Worm (Caenorhabditis elegans): ENCODE results near the gene ugt-29.

ugt-29 gene

DNA sequence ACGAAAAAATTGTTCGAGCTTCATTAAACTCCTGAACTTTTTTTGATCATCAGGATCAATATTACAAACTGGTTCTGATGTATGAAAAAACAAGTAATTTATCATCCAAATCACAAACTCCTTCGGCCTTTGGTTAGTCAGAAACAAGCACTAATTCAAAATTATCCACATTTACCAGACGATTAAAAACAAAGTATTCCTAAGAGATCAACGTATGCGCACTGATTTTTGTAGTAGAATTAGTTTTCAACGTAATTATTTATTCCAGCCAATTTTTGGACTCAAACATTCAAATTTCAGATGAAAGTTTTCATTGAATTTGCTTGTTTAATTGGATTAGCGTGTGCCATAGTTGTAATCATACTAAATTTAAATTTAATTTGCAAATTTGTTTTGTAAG, 7.5 kb upstream of the ugt-29 start, which contains the start of gene srbc-38:
srbc-38 (plus strand) TSS at position 301 of the 400 bp plus-strand sequence.
- no peak for TF ChIP-seq dsc-1 (tag; optimal IDR thresholded peaks at IDR 0.05)
- no peak for TF ChIP-seq ceh-82 (tag; optimal IDR thresholded peaks at IDR 0.05)
- TF ChIP-seq nhr-90 (tag; optimal IDR thresholded peaks at IDR 0.05; ENCODE audit: poor library complexity) = no peak
- no peak for TF ChIP-seq dpl-1 (GFP tag; optimal IDR thresholded peaks at IDR 0.05)
- no peak for TF ChIP-seq ceh-90 (tag; optimal IDR thresholded peaks at IDR 0.05)
- no peak for TF ChIP-seq lin-35 (GFP tag; optimal IDR thresholded peaks at IDR 0.05)
- no peak for TF ChIP-seq pag-3 (tag; optimal IDR thresholded peaks at IDR 0.05; ENCODE audit: borderline replicate concordance, insufficient read depth)
- TF ChIP-seq grh-1 (GFP tag; IDR thresholded peaks at IDR 0.05) = no peak
- no peak for TF ChIP-seq efl-3 (GFP tag; optimal IDR thresholded peaks at IDR 0.05)
- TF ChIP-seq snu-23 (GFP tag; optimal IDR thresholded peaks at IDR 0.05) = no peak
- no peak for TF ChIP-seq F16B12.6 (tag; optimal IDR thresholded peaks at IDR 0.05)
- TF ChIP-seq C04F5.9 (tag; optimal IDR thresholded peaks at IDR 0.05) = no peak
- no peak for TF ChIP-seq hlh-4 (tag; optimal IDR thresholded peaks at IDR 0.05)
- TF ChIP-seq egl-13 (tag; optimal IDR thresholded peaks at IDR 0.05) = no peak
- TF ChIP-seq zip-4 (GFP tag; optimal IDR thresholded peaks at IDR 0.05) = no peak
- TF ChIP-seq unc-130 (tag; optimal IDR thresholded peaks at IDR 0.05) = no peak
- TF ChIP-seq mep-1 (tag; optimal IDR thresholded peaks at IDR 0.05) = no peak

DNA sequence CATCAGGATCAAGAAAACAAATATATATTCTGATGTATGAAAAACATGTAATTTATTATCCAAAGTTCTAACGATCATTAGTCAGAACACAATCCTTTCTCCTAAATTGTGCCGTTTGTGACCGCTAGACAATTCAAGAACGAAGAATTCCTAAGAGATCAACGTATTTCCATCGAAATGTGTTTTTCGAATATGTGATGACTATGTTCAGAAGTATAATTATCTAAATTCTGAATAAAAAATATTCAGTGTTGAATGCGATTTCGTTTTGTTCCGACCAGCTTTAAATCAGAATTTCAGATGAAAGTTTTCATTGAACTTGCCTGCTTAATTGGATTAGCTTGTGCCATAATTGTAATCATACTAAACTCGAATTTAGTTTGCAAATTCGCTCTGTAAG, 2.9 kb upstream of the ugt-29 start, which contains the start of gene srbc-37:
srbc-37 (plus strand) TSS at position 301 of the 400 bp plus-strand sequence.
- no peak for TF ChIP-seq snpc-4 (tag; optimal IDR thresholded peaks at IDR 0.05)
- no peak for TF ChIP-seq C04F5.9 (tag; optimal IDR thresholded peaks at IDR 0.05)
- no peak for TF ChIP-seq xbp-1 (tag; optimal IDR thresholded peaks at IDR 0.05)
- TF ChIP-seq lin-35 (GFP tag; optimal IDR thresholded peaks at IDR 0.05) = no peak
- TF ChIP-seq ces-1 (GFP tag; optimal IDR thresholded peaks at IDR 0.05) = no peak
- TF ChIP-seq efl-3 (GFP tag; optimal IDR thresholded peaks at IDR 0.05) = no peak
- no peak for TF ChIP-seq aha-1 (tag; optimal IDR thresholded peaks at IDR 0.05)
- TF ChIP-seq alr-1 (tag; optimal IDR thresholded peaks at IDR 0.05; ENCODE audit: borderline replicate concordance) = no peak
- no peak for TF ChIP-seq aly-2 (tag; optimal IDR thresholded peaks at IDR 0.05)
- TF ChIP-seq sptf-1 (tag; optimal IDR thresholded peaks at IDR 0.05) = no peak
- no peak for TF ChIP-seq nhr-28 (tag; optimal IDR thresholded peaks at IDR 0.05)
- TF ChIP-seq unc-130 (tag; optimal IDR thresholded peaks at IDR 0.05) = no peak
- TF ChIP-seq nhr-12 (tag; optimal IDR thresholded peaks at IDR 0.05) = no peak
- TF ChIP-seq efl-1 (optimal IDR thresholded peaks at IDR 0.05) = no peak
- TF ChIP-seq efl-1 (GFP tag; optimal IDR thresholded peaks at IDR 0.05 in 1 of 2) = no peak
- no peak for TF ChIP-seq grh-1 (GFP tag; IDR thresholded peaks at IDR 0.05)
- no peak for TF ChIP-seq hlh-17 (GFP tag; optimal IDR thresholded peaks at IDR 0.05; ENCODE audit: borderline replicate concordance)
- no peak for TF ChIP-seq lin-13 (GFP tag; optimal IDR thresholded peaks at IDR 0.05)
- TF ChIP-seq nhr-90 (tag; optimal IDR thresholded peaks at IDR 0.05; ENCODE audit: poor library complexity) = no peak
- no peak for TF ChIP-seq mab-9 (GFP tag; IDR thresholded peaks at IDR 0.05)
- TF ChIP-seq nhr-77 (tag; optimal IDR thresholded peaks at IDR 0.05) = no peak

DNA sequence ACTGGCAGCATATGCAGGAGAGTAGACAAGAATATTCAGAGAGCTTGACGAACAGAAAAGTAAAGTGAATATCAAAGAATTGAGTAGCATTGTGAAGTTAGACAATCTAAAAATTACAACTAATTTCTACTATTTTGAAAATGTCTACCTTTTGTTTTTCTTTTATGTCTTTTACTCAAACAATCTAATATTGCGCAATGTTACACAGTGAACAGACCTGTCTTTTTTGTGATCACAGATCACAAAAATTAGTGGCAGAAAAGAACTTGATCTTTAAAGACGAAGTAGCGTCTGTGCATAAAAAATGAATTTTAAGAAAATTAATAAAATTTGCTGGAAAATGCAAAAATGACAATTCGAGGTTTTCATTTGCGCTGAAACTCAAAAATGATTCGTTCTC, 338 bp downstream of the ugt-29 start:
- no peak for TF ChIP-seq egl-27 (tag; optimal IDR thresholded peaks at IDR 0.05)
- TF ChIP-seq nhr-19 (GFP tag; conservative IDR thresholded peaks at IDR 0.05) = no peak
- TF ChIP-seq nhr-28 (tag; optimal IDR thresholded peaks at IDR 0.05) = no peak
- no peak for TF ChIP-seq zag-1 (tag; optimal IDR thresholded peaks at IDR 0.05)
- TF ChIP-seq efl-3 (GFP tag; optimal IDR thresholded peaks at IDR 0.05) = no peak
- no peak for TF ChIP-seq Y116A8C.19 (tag; optimal IDR thresholded peaks at IDR 0.05; ENCODE audit: borderline replicate concordance)
- no peak for TF ChIP-seq aha-1 (tag; optimal IDR thresholded peaks at IDR 0.05)
- no peak for TF ChIP-seq unc-130 (tag; optimal IDR thresholded peaks at IDR 0.05)
- TF ChIP-seq nhr-85 (tag) = no peak
- TF ChIP-seq xbp-1 (tag; optimal IDR thresholded peaks at IDR 0.05) = no peak
- no peak for TF ChIP-seq nhr-84 (tag; optimal IDR thresholded peaks at IDR 0.05)
- TF ChIP-seq nhr-71 (tag; optimal IDR thresholded peaks at IDR 0.05) = no peak
- no peak for TF ChIP-seq isw-1 (GFP tag; IDR thresholded peaks at IDR 0.05)
- TF ChIP-seq swsn-7 (tag; optimal IDR thresholded peaks at IDR 0.05) = no peak
- no peak for TF ChIP-seq ceh-82 (tag; optimal IDR thresholded peaks at IDR 0.05)
- TF ChIP-seq ces-1 (GFP tag; optimal IDR thresholded peaks at IDR 0.05) = no peak
- TF ChIP-seq unc-86 (tag; optimal IDR thresholded peaks at IDR 0.05) = no peak

All from whole organism, L1 larva.